Worm (Caenorhabditis elegans): ENCODE data around the gene flp-34.

- TF ChIP-seq fkh-10 (GFP tag; optimal IDR thresholded peaks at IDR 0.05) (no peak), tbx-7 (tag; optimal IDR thresholded peaks at IDR 0.05) (no peak), pag-3 (tag; optimal IDR thresholded peaks at IDR 0.05; ENCODE audit: borderline replicate concordance) (no peak), ama-1 (optimal IDR thresholded peaks at IDR 0.05) (no peak), sox-4 (tag; optimal IDR thresholded peaks at IDR 0.05) (no peak), unc-55 (GFP tag; optimal IDR thresholded peaks at IDR 0.05) (no peak), sdc-2 (tag; optimal IDR thresholded peaks at IDR 0.05) (no peak), nhr-232 (tag; optimal IDR thresholded peaks at IDR 0.05) (no peak)
These were observed 41.7 kb upstream of the flp-34 start, which contains the start of gene K10C9.1 for ce11 chrV:1074946-1075345.

All from whole organism, late embryonic.